Worm (Caenorhabditis elegans) whole organism, L1 larva: ENCODE results near the gene F36H5.14.

Experiments
- C34B4.2 ChIP-seq: sonication (generic microtip); optimal IDR thresholded peaks from 2 replicates; lab custom pipeline; 2017; ENCODE audit warnings: mild to moderate bottlenecking, missing genetic modification characterization, missing compliant biosample characterization
- Y116A8C.19 ChIP-seq: sonication (generic microtip); optimal IDR thresholded peaks from 2 replicates; lab custom pipeline; 2016; ENCODE audit warnings: missing compliant biosample characterization, missing genetic modification characterization, borderline replicate concordance
- blmp-1 ChIP-seq: fragments of 150-350 bp; optimal IDR thresholded peaks from 2 replicates; lab custom pipeline; 2014; ENCODE audit warnings: missing biosample characterization, missing genetic modification characterization
- ceh-63 ChIP-seq: fragments of 200-800 bp; sonication (Bioruptor generic); optimal IDR thresholded peaks from 2 replicates; lab custom pipeline; 2018; ENCODE audit warnings: mild to moderate bottlenecking, missing genetic modification characterization, missing compliant biosample characterization
- ceh-8 ChIP-seq: fragments of 200-800 bp; sonication (Bioruptor generic); optimal IDR thresholded peaks from 2 replicates; lab custom pipeline; 2018; ENCODE audit warnings: mild to moderate bottlenecking, missing genetic modification characterization, moderate library complexity, missing compliant biosample characterization
- ceh-82 ChIP-seq, 3 experiments: fragments of 150-350 bp in 1 of 3; sonication (generic microtip) in 2 of 3; optimal IDR thresholded peaks; 2 replicates each; lab custom pipeline; 2014 to 2017; ENCODE audit warnings: missing biosample characterization in 3 of 3, missing genetic modification characterization in 3 of 3
- ceh-88 ChIP-seq: fragments of 200-800 bp; sonication (Bioruptor generic); IDR thresholded peaks from 2 replicates; pipeline ENCODE4 v1.3.6; 2022; ENCODE audit warnings: missing genetic modification characterization, missing compliant biosample characterization
- ces-1 ChIP-seq: fragments of 150-350 bp; optimal IDR thresholded peaks from 2 replicates; lab custom pipeline; 2014; ENCODE audit warnings: missing biosample characterization, missing genetic modification reagents, missing genetic modification characterization
- dpl-1 ChIP-seq, 3 experiments: fragments of 150-350 bp in 2 of 3; sonication (generic microtip) in 1 of 3; optimal IDR thresholded peaks; 2 replicates each; lab custom pipeline; 2014 to 2017; ENCODE audit warnings: missing biosample characterization in 3 of 3, missing genetic modification characterization in 3 of 3, missing genetic modification reagents in 3 of 3
- dsc-1 ChIP-seq: sonication (generic microtip); optimal IDR thresholded peaks from 2 replicates; lab custom pipeline; 2016; ENCODE audit warnings: mild to moderate bottlenecking, missing genetic modification characterization, missing compliant biosample characterization
- egl-27 ChIP-seq, 2 experiments: fragments of 150-350 bp in 1 of 2; sonication (generic microtip); optimal IDR thresholded peaks; 3 replicates each; lab custom pipeline; 2017 to 2018; ENCODE audit warnings: missing biosample characterization in 2 of 2, missing genetic modification characterization in 2 of 2, missing genetic modification reagents in 2 of 2
- fkh-8 ChIP-seq: sonication (generic microtip); optimal IDR thresholded peaks from 2 replicates; lab custom pipeline; 2016; ENCODE audit warnings: mild to moderate bottlenecking, missing genetic modification characterization, missing compliant biosample characterization
- fos-1 ChIP-seq: fragments of 150-350 bp; optimal IDR thresholded peaks from 2 replicates; lab custom pipeline; 2014; ENCODE audit warnings: missing biosample characterization, missing genetic modification characterization
- grh-1 ChIP-seq: fragments of 200-800 bp; sonication (Bioruptor generic); IDR thresholded peaks from 2 replicates; pipeline ENCODE4 v1.3.6; 2022; ENCODE audit warnings: missing genetic modification reagents, missing genetic modification characterization, missing compliant biosample characterization
- hlh-17 ChIP-seq: fragments of 200-800 bp; sonication (Bioruptor generic); optimal IDR thresholded peaks from 2 replicates; lab custom pipeline; 2018; ENCODE audit warnings: missing genetic modification characterization, mild to moderate bottlenecking, missing compliant biosample characterization, moderate library complexity, borderline replicate concordance
- hlh-4 ChIP-seq: sonication (generic microtip); optimal IDR thresholded peaks from 2 replicates; lab custom pipeline; 2016; ENCODE audit warnings: mild to moderate bottlenecking, missing genetic modification characterization, missing compliant biosample characterization
- hpl-2 ChIP-seq: fragments of 150-350 bp; optimal IDR thresholded peaks from 2 replicates; lab custom pipeline; 2014; ENCODE audit warnings: missing biosample characterization, missing genetic modification reagents, missing genetic modification characterization
- irx-1 ChIP-seq: sonication (generic microtip); optimal IDR thresholded peaks from 2 replicates; lab custom pipeline; 2016; ENCODE audit warnings: missing genetic modification characterization, missing compliant biosample characterization
- lin-13 ChIP-seq: fragments of 150-350 bp; optimal IDR thresholded peaks from 2 replicates; lab custom pipeline; 2014; ENCODE audit warnings: missing biosample characterization, missing genetic modification reagents, missing genetic modification characterization
- lin-14 ChIP-seq: fragments of 200-800 bp; sonication (Bioruptor generic); optimal IDR thresholded peaks from 2 replicates; lab custom pipeline; 2018; ENCODE audit warnings: mild to moderate bottlenecking, missing genetic modification characterization, moderate library complexity, missing compliant biosample characterization
- lin-35 ChIP-seq, 2 experiments: fragments of 150-350 bp; optimal IDR thresholded peaks; 2 replicates each; lab custom pipeline; 2014; ENCODE audit warnings: missing biosample characterization in 2 of 2, missing genetic modification characterization in 2 of 2, missing genetic modification reagents in 2 of 2
- lsy-2 ChIP-seq, 2 experiments: fragments of 150-350 bp; optimal IDR thresholded peaks; 2 replicates each; lab custom pipeline; 2014; ENCODE audit warnings: missing biosample characterization in 2 of 2, missing genetic modification characterization in 2 of 2
- mdl-1 ChIP-seq, 2 experiments: fragments of 150-350 bp; optimal IDR thresholded peaks; 2 replicates each; lab custom pipeline; 2014 to 2017; ENCODE audit warnings: missing biosample characterization in 2 of 2, missing genetic modification characterization in 2 of 2, inconsistent platforms in 1 of 2
- nhr-71 ChIP-seq: sonication (generic microtip); optimal IDR thresholded peaks from 2 replicates; lab custom pipeline; 2016; ENCODE audit warnings: mild to moderate bottlenecking, missing genetic modification characterization, moderate library complexity, missing compliant biosample characterization
- nhr-76 ChIP-seq: sonication (generic microtip); optimal IDR thresholded peaks from 2 replicates; lab custom pipeline; 2017; ENCODE audit warnings: missing biosample characterization, missing genetic modification characterization
- nhr-84 ChIP-seq: sonication (generic microtip); optimal IDR thresholded peaks from 2 replicates; lab custom pipeline; 2017; ENCODE audit warnings: missing biosample characterization, missing genetic modification characterization
- nhr-85 ChIP-seq: sonication (generic microtip); peaks from one replicate; lab custom pipeline; 2016; ENCODE audit warnings: missing genetic modification characterization, inconsistent platforms, missing compliant biosample characterization
- nhr-90 ChIP-seq: sonication (generic microtip); optimal IDR thresholded peaks from 2 replicates; lab custom pipeline; 2016; ENCODE audit warnings: mild to moderate bottlenecking, missing genetic modification characterization, missing compliant biosample characterization; ENCODE audit not compliant: poor library complexity
- pax-3 ChIP-seq: fragments of 200-800 bp; sonication (Bioruptor generic); optimal IDR thresholded peaks from 2 replicates; lab custom pipeline; 2018; ENCODE audit warnings: mild to moderate bottlenecking, missing genetic modification characterization, moderate library complexity, missing compliant biosample characterization
- pqm-1 ChIP-seq: sonication (generic microtip); optimal IDR thresholded peaks from 3 replicates; lab custom pipeline; 2017; ENCODE audit warnings: missing biosample characterization, missing genetic modification characterization
- rnt-1 ChIP-seq: sonication (generic microtip); optimal IDR thresholded peaks from 2 replicates; lab custom pipeline; 2016; ENCODE audit warnings: mild to moderate bottlenecking, missing genetic modification characterization, moderate library complexity, missing compliant biosample characterization
- sox-4 ChIP-seq: sonication (generic microtip); optimal IDR thresholded peaks from 2 replicates; lab custom pipeline; 2016; ENCODE audit warnings: missing genetic modification characterization, missing compliant biosample characterization
- sptf-1 ChIP-seq: fragments of 150-350 bp; optimal IDR thresholded peaks from 2 replicates; lab custom pipeline; 2014; ENCODE audit warnings: missing biosample characterization, missing genetic modification characterization
- tbx-2 ChIP-seq: sonication (generic microtip); optimal IDR thresholded peaks from 2 replicates; lab custom pipeline; 2016; ENCODE audit warnings: missing genetic modification characterization, missing compliant biosample characterization
- unc-130 ChIP-seq: fragments of 150-350 bp; optimal IDR thresholded peaks from 2 replicates; lab custom pipeline; 2017; ENCODE audit warnings: missing biosample characterization, missing genetic modification characterization, inconsistent platforms
- unc-98 ChIP-seq: fragments of 200-800 bp; sonication (Bioruptor generic); IDR thresholded peaks from 2 replicates; pipeline ENCODE4 v1.3.6; 2022; ENCODE audit warnings: missing genetic modification characterization, missing compliant biosample characterization
- vab-15 ChIP-seq: sonication (generic microtip); optimal IDR thresholded peaks from 2 replicates; lab custom pipeline; 2017; ENCODE audit warnings: missing genotype, mild to moderate bottlenecking, missing genetic modification characterization, missing compliant biosample characterization
- xbp-1 ChIP-seq: sonication (generic microtip); optimal IDR thresholded peaks from 2 replicates; lab custom pipeline; 2016; ENCODE audit warnings: missing genetic modification characterization, missing compliant biosample characterization
- zip-4 ChIP-seq: fragments of 200-800 bp; sonication (Bioruptor generic); optimal IDR thresholded peaks from 2 replicates; lab custom pipeline; 2018; ENCODE audit warnings: mild to moderate bottlenecking, missing genetic modification characterization, moderate library complexity, missing compliant biosample characterization
- ztf-4 ChIP-seq: fragments of 150-350 bp; optimal IDR thresholded peaks from 2 replicates; lab custom pipeline; 2014; ENCODE audit warnings: missing biosample characterization, missing genetic modification characterization

The F36H5.14 gene

ce11 chrII:1750413-1750812, 24.9 kb upstream of the F36H5.14 start, which contains the start of the genes F36H5.13 and F36H5.8:
TSS of gene F36H5.13 (minus strand) at chrII:1750513.
TSS of gene F36H5.8 (minus strand) at chrII:1750686.
- TF ChIP-seq vab-15 (tag; lab: Kevin White, UChicago) (no peak), dsc-1 (no peak), ceh-63 (GFP tag; lab: Kevin White, UChicago) (no peak), sptf-1 (no peak), pax-3 (no peak), ces-1 (GFP tag; lab: Kevin White, UChicago) (no peak), zip-4 (GFP tag; lab: Kevin White, UChicago) (no peak), unc-130 (no peak), nhr-90 (tag; lab: Kevin White, UChicago) (no peak), lsy-2 (tag; optimal IDR thresholded peaks at IDR 0.05; lab: Kevin White, UChicago) (no peak), dpl-1 (GFP tag; optimal IDR thresholded peaks at IDR 0.05; lab: Kevin White, UChicago) (no peak), lin-35 (GFP tag; optimal IDR thresholded peaks at IDR 0.05; lab: Kevin White, UChicago) (no peak), hlh-4 (tag; lab: Kevin White, UChicago) (no peak), mdl-1 (tag; optimal IDR thresholded peaks at IDR 0.05; lab: Kevin White, UChicago) (no peak), nhr-76 (no peak), ceh-8 (no peak), lin-14 (GFP tag; lab: Kevin White, UChicago) (no peak), rnt-1 (tag; lab: Kevin White, UChicago) (no peak)

- TF ChIP-seq nhr-71 (tag; lab: Kevin White, UChicago), result no peak
- no peak for TF ChIP-seq hpl-2 (GFP tag; lab: Kevin White, UChicago)
- TF ChIP-seq Y116A8C.19 (tag; lab: Kevin White, UChicago), result no peak
- TF ChIP-seq C34B4.2 (tag; lab: Kevin White, UChicago), result no peak
- no peak for TF ChIP-seq xbp-1
- no peak for TF ChIP-seq ceh-82 (tag; optimal IDR thresholded peaks at IDR 0.05; lab: Kevin White, UChicago)
- no peak for TF ChIP-seq egl-27 (tag; optimal IDR thresholded peaks at IDR 0.05; lab: Kevin White, UChicago)
- no peak for TF ChIP-seq hlh-17
- no peak for TF ChIP-seq ceh-88 (GFP tag; lab: Robert Waterston, UW)
- TF ChIP-seq irx-1 (tag; lab: Kevin White, UChicago), result no peak
- TF ChIP-seq blmp-1 (tag; lab: Kevin White, UChicago), result no peak
- TF ChIP-seq unc-98, result no peak
- no peak for TF ChIP-seq pqm-1 (tag; lab: Kevin White, UChicago)
- TF ChIP-seq lin-35 (GFP tag; optimal IDR thresholded peaks at IDR 0.05; lab: Kevin White, UChicago), result no peak
- no peak for TF ChIP-seq nhr-84 (tag; lab: Kevin White, UChicago)
Measured at ce11 chrII:1752990-1753389, 22.3 kb upstream of the F36H5.14 start, which contains the start of gene F36H5.9. TSS of gene F36H5.9 (minus strand) at chrII:1753090.

- TF ChIP-seq fos-1, result no peak
- no peak for TF ChIP-seq ces-1 (GFP tag; lab: Kevin White, UChicago)
- TF ChIP-seq nhr-90 (tag; lab: Kevin White, UChicago), result no peak
- TF ChIP-seq nhr-85 (tag; lab: Kevin White, UChicago), result no peak
- TF ChIP-seq ztf-4 (tag; lab: Kevin White, UChicago), result no peak
- TF ChIP-seq sox-4, result no peak
Measured at ce11 chrII:1756072-1756471, 19.3 kb upstream of the F36H5.14 start, which contains the start of gene F36H5.17. TSS of gene F36H5.17 (minus strand) at chrII:1756172.

ce11 chrII:1756582-1756981, 18.8 kb upstream of the F36H5.14 start, which contains the start of gene fbxb-53:
TSS of gene fbxb-53 (plus strand) at chrII:1756882.
- TF ChIP-seq fkh-8, result no peak
- TF ChIP-seq lin-13 (GFP tag; lab: Kevin White, UChicago), result no peak
- no peak for TF ChIP-seq hpl-2 (GFP tag; lab: Kevin White, UChicago)
- TF ChIP-seq ceh-82 (tag; optimal IDR thresholded peaks at IDR 0.05; lab: Kevin White, UChicago), result no peak
- no peak for TF ChIP-seq grh-1 (GFP tag; lab: Robert Waterston, UW)
- no peak for TF ChIP-seq tbx-2 (tag; lab: Kevin White, UChicago)
